Worm (Caenorhabditis elegans) whole organism, L2 larva: ENCODE data around the gene C55A6.10.

Experiments
- C34F6.9 ChIP-seq: fragments of 150-350 bp; optimal IDR thresholded peaks from 2 replicates; lab custom pipeline; 2014; ENCODE audit warnings: missing biosample characterization, missing genetic modification characterization
- R02D3.7 ChIP-seq: fragments of 150-350 bp; optimal IDR thresholded peaks from 2 replicates; lab custom pipeline; 2014; ENCODE audit warnings: missing biosample characterization, missing genetic modification characterization
- Y55F3AM.14 ChIP-seq: fragments of 200-800 bp; sonication (Bioruptor generic); optimal IDR thresholded peaks from 2 replicates; lab custom pipeline; 2018; ENCODE audit warnings: mild to moderate bottlenecking, missing genetic modification characterization, missing compliant biosample characterization
- ZK546.5 ChIP-seq: sonication (generic microtip); optimal IDR thresholded peaks from 2 replicates; lab custom pipeline; 2017; ENCODE audit warnings: missing biosample characterization, missing genetic modification characterization
- alr-1 ChIP-seq: fragments of 150-350 bp; optimal IDR thresholded peaks from 2 replicates; lab custom pipeline; 2014; ENCODE audit warnings: missing biosample characterization, missing genetic modification characterization
- aly-2 ChIP-seq: fragments of 150-350 bp; optimal IDR thresholded peaks from 2 replicates; lab custom pipeline; 2014; ENCODE audit warnings: missing biosample characterization, missing genetic modification characterization
- ama-1 ChIP-seq: fragments of 150-350 bp; optimal IDR thresholded peaks from 2 replicates; lab custom pipeline; 2018; ENCODE audit warnings: inconsistent platforms
- blmp-1 ChIP-seq: sonication (generic microtip); optimal IDR thresholded peaks from 2 replicates; lab custom pipeline; 2017; ENCODE audit warnings: missing genetic modification characterization, mild to moderate bottlenecking, missing compliant biosample characterization, antibody characterized with exemption, moderate library complexity; ENCODE audit not compliant: insufficient read depth
- ceh-82 ChIP-seq: fragments of 150-350 bp; optimal IDR thresholded peaks from 2 replicates; lab custom pipeline; 2014; ENCODE audit warnings: missing biosample characterization, missing genetic modification characterization
- crh-2 ChIP-seq: sonication (generic microtip); optimal IDR thresholded peaks from 2 replicates; lab custom pipeline; 2017; ENCODE audit warnings: missing biosample characterization, missing genetic modification characterization
- fos-1 ChIP-seq: fragments of 150-350 bp; optimal IDR thresholded peaks from 2 replicates; lab custom pipeline; 2014; ENCODE audit warnings: missing biosample characterization, missing genetic modification characterization
- gmeb-1 ChIP-seq: fragments of 150-350 bp; optimal IDR thresholded peaks from 2 replicates; lab custom pipeline; 2014; ENCODE audit warnings: missing biosample characterization, missing genetic modification characterization
- lin-11 ChIP-seq: fragments of 150-350 bp; sonication (generic microtip); optimal IDR thresholded peaks from 2 replicates; lab custom pipeline; 2014; ENCODE audit warnings: missing biosample characterization, missing genetic modification characterization, inconsistent platforms, mixed read lengths
- lin-13 ChIP-seq: fragments of 150-350 bp; optimal IDR thresholded peaks from 2 replicates; lab custom pipeline; 2014; ENCODE audit warnings: missing biosample characterization, missing genetic modification reagents, missing genetic modification characterization
- lin-39 ChIP-seq: fragments of 150-350 bp; optimal IDR thresholded peaks from 2 replicates; lab custom pipeline; 2014; ENCODE audit warnings: missing biosample characterization, missing genetic modification reagents, missing genetic modification characterization
- lsy-2 ChIP-seq, 2 experiments: fragments of 150-350 bp in 1 of 2; sonication (generic microtip) in 1 of 2; optimal IDR thresholded peaks; 2 replicates each; lab custom pipeline; 2014 to 2017; ENCODE audit warnings: missing biosample characterization in 2 of 2, missing genetic modification characterization in 2 of 2
- mab-5 ChIP-seq: fragments of 150-350 bp; optimal IDR thresholded peaks from 2 replicates; lab custom pipeline; 2014; ENCODE audit warnings: missing biosample characterization, missing genetic modification characterization
- mbf-1 ChIP-seq: sonication (generic microtip); optimal IDR thresholded peaks from 2 replicates; lab custom pipeline; 2017; ENCODE audit warnings: missing biosample characterization, missing genetic modification characterization
- mdl-1 ChIP-seq, 2 experiments: fragments of 150-350 bp in 1 of 2; sonication (generic microtip) in 1 of 2; optimal IDR thresholded peaks; 2 replicates each; lab custom pipeline; 2017; ENCODE audit warnings: missing biosample characterization in 2 of 2, missing genetic modification characterization in 2 of 2
- nhr-10 ChIP-seq: sonication (generic microtip); optimal IDR thresholded peaks from 2 replicates; lab custom pipeline; 2017; ENCODE audit warnings: missing biosample characterization, missing genetic modification characterization
- nhr-11 ChIP-seq: fragments of 150-350 bp; optimal IDR thresholded peaks from 2 replicates; lab custom pipeline; 2014; ENCODE audit warnings: missing biosample characterization, missing genetic modification characterization
- nhr-12 ChIP-seq: fragments of 150-350 bp; optimal IDR thresholded peaks from 2 replicates; lab custom pipeline; 2014; ENCODE audit warnings: missing biosample characterization, missing genetic modification characterization
- nhr-23 ChIP-seq: fragments of 150-350 bp; optimal IDR thresholded peaks from 2 replicates; lab custom pipeline; 2014; ENCODE audit warnings: missing biosample characterization, missing genetic modification reagents, missing genetic modification characterization
- nhr-237 ChIP-seq: fragments of 150-350 bp; optimal IDR thresholded peaks from 2 replicates; lab custom pipeline; 2014; ENCODE audit warnings: missing biosample characterization, missing genetic modification characterization
- nhr-6 ChIP-seq: fragments of 150-350 bp; optimal IDR thresholded peaks from 2 replicates; lab custom pipeline; 2014; ENCODE audit warnings: missing biosample characterization, missing genetic modification characterization
- nhr-77 ChIP-seq: fragments of 150-350 bp; optimal IDR thresholded peaks from 2 replicates; lab custom pipeline; 2014; ENCODE audit warnings: missing biosample characterization, missing genetic modification characterization
- sem-4 ChIP-seq: fragments of 150-350 bp; optimal IDR thresholded peaks from 2 replicates; lab custom pipeline; 2014; ENCODE audit warnings: missing biosample characterization, missing genetic modification reagents, missing genetic modification characterization
- skn-1 ChIP-seq: sonication (generic microtip); optimal IDR thresholded peaks from 2 replicates; lab custom pipeline; 2017; ENCODE audit warnings: missing biosample characterization, missing genetic modification characterization
- sma-3 ChIP-seq: sonication (generic microtip); optimal IDR thresholded peaks from 2 replicates; lab custom pipeline; 2016; ENCODE audit warnings: missing genetic modification reagents, missing genetic modification characterization, missing compliant biosample characterization
- sma-9 ChIP-seq, 2 experiments: fragments of 150-350 bp in 1 of 2; sonication (generic microtip) in 1 of 2; optimal IDR thresholded peaks; 2 replicates each; lab custom pipeline; 2014 to 2016; ENCODE audit warnings: missing genetic modification characterization in 2 of 2, mild to moderate bottlenecking in 1 of 2, missing biosample characterization in 1 of 2, missing compliant biosample characterization in 1 of 2, missing genetic modification reagents in 1 of 2, moderate library complexity in 1 of 2
- unc-55 ChIP-seq: fragments of 150-350 bp; sonication (generic microtip); optimal IDR thresholded peaks from 3 replicates; lab custom pipeline; 2014; ENCODE audit warnings: missing biosample characterization, missing genetic modification reagents, missing genetic modification characterization
- zag-1 ChIP-seq: fragments of 150-350 bp; optimal IDR thresholded peaks from 2 replicates; lab custom pipeline; 2014; ENCODE audit warnings: missing biosample characterization, missing genetic modification characterization
- ztf-1 ChIP-seq: fragments of 200-800 bp; sonication (Bioruptor generic); conservative IDR thresholded peaks from 2 replicates; pipeline ENCODE4 v1.3.6; 2022; ENCODE audit warnings: missing genetic modification characterization, missing compliant biosample characterization
- ztf-11 ChIP-seq: sonication (generic microtip); optimal IDR thresholded peaks from 2 replicates; lab custom pipeline; 2017; ENCODE audit warnings: missing biosample characterization, missing genetic modification characterization
- ztf-4 ChIP-seq: fragments of 150-350 bp; optimal IDR thresholded peaks from 2 replicates; lab custom pipeline; 2014; ENCODE audit warnings: missing biosample characterization, missing genetic modification characterization

The C55A6.10 gene

ce11 chrV:11492456-11492855 lies 12.7 kb upstream of the C55A6.10 start, which contains the start of gene T11F9.21:
Gene T11F9.21, plus strand, starts transcription at chrV:11492756.
- no peak for TF ChIP-seq lsy-2 (tag; optimal IDR thresholded peaks at IDR 0.05; lab: Kevin White, UChicago)
- TF ChIP-seq ztf-4 = no peak
- TF ChIP-seq mdl-1 (tag; optimal IDR thresholded peaks at IDR 0.05; lab: Kevin White, UChicago) = no peak
- TF ChIP-seq nhr-237 (tag; lab: Kevin White, UChicago) = no peak

- TF ChIP-seq Y55F3AM.14 (no peak), unc-55 (no peak), lin-39 (no peak), mbf-1 (tag; lab: Kevin White, UChicago) (no peak), fos-1 (no peak), lin-11 (tag; lab: Kevin White, UChicago) (no peak), nhr-77 (tag; lab: Kevin White, UChicago) (no peak), zag-1 (tag; lab: Kevin White, UChicago) (no peak), aly-2 (tag; lab: Kevin White, UChicago) (no peak), ama-1 (lab: Kevin White, UChicago) (no peak), C34F6.9 (tag; lab: Kevin White, UChicago) (no peak), ZK546.5 (tag; lab: Kevin White, UChicago) (no peak), nhr-23 (tag; lab: Kevin White, UChicago) (no peak), R02D3.7 (no peak), nhr-10 (tag; lab: Kevin White, UChicago) (no peak), alr-1 (no peak), ceh-82 (tag; lab: Kevin White, UChicago) (no peak), sem-4 (tag; lab: Kevin White, UChicago) (no peak), mdl-1 (tag; optimal IDR thresholded peaks at IDR 0.05; lab: Kevin White, UChicago) (no peak), ztf-11 (tag; lab: Kevin White, UChicago) (no peak)
Measured at ce11 chrV:11496283-11496682, 8.9 kb upstream of the C55A6.10 start, which contains the start of gene htrl-1. Gene htrl-1, minus strand, starts transcription at chrV:11496383.

ce11 chrV:11497475-11497874 lies 7.7 kb upstream of the C55A6.10 start:
- TF ChIP-seq crh-2 (tag; lab: Kevin White, UChicago) = no peak
- TF ChIP-seq mdl-1 (tag; optimal IDR thresholded peaks at IDR 0.05; lab: Kevin White, UChicago) = no peak
- no peak for TF ChIP-seq ztf-1 (GFP tag; lab: Robert Waterston, UW)
- no peak for TF ChIP-seq R02D3.7

- no peak for TF ChIP-seq mab-5
- peak; percentile 48 for TF ChIP-seq blmp-1
- peak; percentile 0 for TF ChIP-seq fos-1
- TF ChIP-seq sma-9 (GFP tag; optimal IDR thresholded peaks at IDR 0.05; lab: Kevin White, UChicago) = peak; percentile 14
- no peak for TF ChIP-seq sma-9 (tag; optimal IDR thresholded peaks at IDR 0.05; lab: Kevin White, UChicago)
- peak; percentile 30 for TF ChIP-seq sma-3
Measured at ce11 chrV:11499786-11500185, 5.4 kb upstream of the C55A6.10 start.

ce11 chrV:11500980-11501379 lies 4.2 kb upstream of the C55A6.10 start:
- TF ChIP-seq skn-1 (no peak), gmeb-1 (tag; lab: Kevin White, UChicago) (no peak), mdl-1 (tag; optimal IDR thresholded peaks at IDR 0.05; lab: Kevin White, UChicago) (no peak), aly-2 (tag; lab: Kevin White, UChicago) (no peak), mbf-1 (tag; lab: Kevin White, UChicago) (no peak), nhr-6 (no peak), ztf-4 (no peak), C34F6.9 (tag; lab: Kevin White, UChicago) (no peak), lin-13 (GFP tag; lab: Kevin White, UChicago) (no peak), nhr-11 (tag; lab: Kevin White, UChicago) (no peak), nhr-77 (tag; lab: Kevin White, UChicago) (no peak), nhr-12 (tag; lab: Kevin White, UChicago) (no peak), lsy-2 (tag; optimal IDR thresholded peaks at IDR 0.05; lab: Kevin White, UChicago) (no peak), sem-4 (tag; lab: Kevin White, UChicago) (no peak), unc-55 (no peak), nhr-237 (tag; lab: Kevin White, UChicago) (no peak), sma-9 (GFP tag; optimal IDR thresholded peaks at IDR 0.05; lab: Kevin White, UChicago) (no peak), sma-9 (tag; optimal IDR thresholded peaks at IDR 0.05; lab: Kevin White, UChicago) (no peak)
